Worm (Caenorhabditis elegans) whole organism, midembryonic: ENCODE data around the gene Y39B6A.30.
A peak's percentile ranks its signal among the peaks of the same experiment; 100 is the strongest.

ENCODE experiments used
- T22C8.4 ChIP-seq: fragments of 200-800 bp; sonication (Bioruptor generic); IDR thresholded peaks from 2 replicates; pipeline ENCODE4 v1.3.6; 2022; ENCODE audit warnings: missing genetic modification characterization, missing compliant biosample characterization
- cog-1 ChIP-seq: sonication (generic microtip); optimal IDR thresholded peaks from 2 replicates; lab custom pipeline; 2016; ENCODE audit warnings: missing genetic modification characterization, missing compliant biosample characterization
- flt-1 ChIP-seq: fragments of 200-800 bp; sonication (Bioruptor generic); IDR thresholded peaks from 2 replicates; pipeline ENCODE4 v1.3.6; 2022; ENCODE audit warnings: missing genetic modification characterization, missing compliant biosample characterization
- klf-2 ChIP-seq: fragments of 200-800 bp; sonication (Bioruptor generic); conservative IDR thresholded peaks from 2 replicates; pipeline ENCODE4 v1.3.6; 2022; ENCODE audit warnings: missing genetic modification reagents, missing genetic modification characterization, missing compliant biosample characterization
- med-1 ChIP-seq: sonication (generic microtip); optimal IDR thresholded peaks from 2 replicates; lab custom pipeline; 2017; ENCODE audit warnings: missing genetic modification characterization, mild to moderate bottlenecking, missing compliant biosample characterization, antibody characterized with exemption, missing genetic modification reagents; ENCODE audit not compliant: insufficient read depth
- ref-1 ChIP-seq: fragments of 200-800 bp; sonication (Bioruptor generic); conservative IDR thresholded peaks from 2 replicates; pipeline ENCODE4 v1.3.6; 2022; ENCODE audit warnings: missing genetic modification reagents, missing genetic modification characterization, missing compliant biosample characterization
- tab-1 ChIP-seq: fragments of 200-800 bp; sonication (Bioruptor generic); IDR thresholded peaks from 2 replicates; pipeline ENCODE4 v1.3.6; 2022; ENCODE audit warnings: missing genetic modification characterization, missing compliant biosample characterization
- ztf-23 ChIP-seq: fragments of 200-800 bp; sonication (Bioruptor generic); IDR thresholded peaks from 2 replicates; pipeline ENCODE4 v1.3.6; 2022; ENCODE audit warnings: missing genetic modification reagents, missing genetic modification characterization, missing compliant biosample characterization
- ztf-29 ChIP-seq: fragments of 200-800 bp; sonication (Bioruptor generic); IDR thresholded peaks from 2 replicates; pipeline ENCODE4 v1.3.6; 2022; ENCODE audit warnings: missing genetic modification reagents, missing genetic modification characterization, missing compliant biosample characterization

The Y39B6A.30 gene

DNA sequence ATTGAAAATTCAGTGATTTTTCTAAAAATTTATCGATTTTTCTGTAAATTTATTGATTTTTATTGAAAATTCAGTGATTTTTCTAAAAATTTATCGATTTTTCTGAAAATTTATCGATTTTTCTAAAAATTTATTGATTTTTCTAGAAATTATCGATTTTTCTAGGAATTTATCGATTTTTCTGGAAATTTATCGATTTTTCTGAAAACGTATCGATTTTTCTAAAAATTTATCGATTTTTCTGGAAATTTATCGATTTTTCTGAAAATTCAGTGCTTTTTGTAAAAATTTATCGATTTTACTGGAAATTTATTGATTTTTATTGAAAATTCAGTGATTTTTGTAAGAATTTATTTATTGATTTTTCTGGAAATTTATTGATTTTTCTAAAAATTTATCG, 29.7 kb upstream of the Y39B6A.30 start:
- peak; percentile 19 for TF ChIP-seq T22C8.4 (GFP tag; lab: Robert Waterston, UW)

DNA sequence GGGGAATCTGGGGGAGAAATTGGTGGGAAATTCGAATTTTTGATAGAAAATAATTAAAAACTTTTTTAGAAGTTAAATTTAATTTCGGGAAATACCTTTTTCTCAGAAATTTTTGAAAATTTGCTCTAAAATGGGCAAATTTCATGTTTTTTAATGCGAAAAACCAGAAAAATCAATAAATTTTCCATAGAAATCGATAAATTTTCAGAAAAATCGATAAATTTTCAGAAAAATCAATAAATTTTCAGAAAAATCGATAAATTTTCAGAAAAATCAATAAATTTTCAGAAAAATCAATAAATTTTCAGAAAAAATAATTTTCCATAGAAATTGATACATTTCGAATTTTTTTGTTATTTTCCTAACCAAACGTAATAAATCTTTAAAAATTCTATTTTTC, 28.3 kb upstream of the Y39B6A.30 start:
- no peak for TF ChIP-seq cog-1
- peak; percentile 75 for TF ChIP-seq T22C8.4 (GFP tag; lab: Robert Waterston, UW)

- TF ChIP-seq T22C8.4 (GFP tag; lab: Robert Waterston, UW) (no peak), ref-1 (no peak), klf-2 (GFP tag; lab: Robert Waterston, UW) (no peak), cog-1 (no peak), flt-1 (GFP tag; lab: Robert Waterston, UW) (no peak), ztf-29 (no peak), med-1 (GFP tag; lab: Kevin White, UChicago) (no peak), ztf-23 (GFP tag; lab: Robert Waterston, UW) (no peak), tab-1 (GFP tag; lab: Robert Waterston, UW) (no peak)
Observed at ce11 chrV:18990238-18990901, 24.0 kb upstream of the Y39B6A.30 start, which contains the start of the genes reps-1 and Y39B6A.37. Gene reps-1 (minus strand): TSS chrV:18990500. Gene Y39B6A.37 (plus strand): TSS chrV:18990851.

- TF ChIP-seq ztf-23 (GFP tag; lab: Robert Waterston, UW) = no peak
- TF ChIP-seq cog-1 = no peak
- no peak for TF ChIP-seq flt-1 (GFP tag; lab: Robert Waterston, UW)
- no peak for TF ChIP-seq T22C8.4 (GFP tag; lab: Robert Waterston, UW)
- TF ChIP-seq med-1 (GFP tag; lab: Kevin White, UChicago) = no peak
- TF ChIP-seq ref-1 = no peak
- no peak for TF ChIP-seq klf-2 (GFP tag; lab: Robert Waterston, UW)
- no peak for TF ChIP-seq ztf-29
- TF ChIP-seq tab-1 (GFP tag; lab: Robert Waterston, UW) = no peak
Observed at ce11 chrV:18990958-18991357, 23.4 kb upstream of the Y39B6A.30 start.

ce11 chrV:18993017-18993416, 21.4 kb upstream of the Y39B6A.30 start:
- TF ChIP-seq flt-1 (GFP tag; lab: Robert Waterston, UW) (no peak), tab-1 (GFP tag; lab: Robert Waterston, UW) (no peak), ztf-29 (no peak), cog-1 (no peak), ztf-23 (GFP tag; lab: Robert Waterston, UW) (no peak)

ce11 chrV:18993535-18993990, 20.8 kb upstream of the Y39B6A.30 start, which contains the start of gene gtf-2F2:
Gene gtf-2F2 (plus strand): TSS chrV:18993940.
- TF ChIP-seq ztf-29 = no peak
- TF ChIP-seq klf-2 (GFP tag; lab: Robert Waterston, UW) = no peak
- no peak for TF ChIP-seq ztf-23 (GFP tag; lab: Robert Waterston, UW)
- no peak for TF ChIP-seq tab-1 (GFP tag; lab: Robert Waterston, UW)
- no peak for TF ChIP-seq flt-1 (GFP tag; lab: Robert Waterston, UW)
- TF ChIP-seq T22C8.4 (GFP tag; lab: Robert Waterston, UW) = peak; percentile 87

ce11 chrV:18998045-18998444, 16.3 kb upstream of the Y39B6A.30 start, which contains the start of gene tgt-2:
Gene tgt-2 (plus strand): TSS chrV:18998345.
- TF ChIP-seq tab-1 (GFP tag; lab: Robert Waterston, UW) (no peak), med-1 (GFP tag; lab: Kevin White, UChicago) (no peak), klf-2 (GFP tag; lab: Robert Waterston, UW) (no peak), flt-1 (GFP tag; lab: Robert Waterston, UW) (no peak), cog-1 (no peak), ztf-23 (GFP tag; lab: Robert Waterston, UW) (no peak), ztf-29 (no peak), ref-1 (no peak), T22C8.4 (GFP tag; lab: Robert Waterston, UW) (no peak)

DNA sequence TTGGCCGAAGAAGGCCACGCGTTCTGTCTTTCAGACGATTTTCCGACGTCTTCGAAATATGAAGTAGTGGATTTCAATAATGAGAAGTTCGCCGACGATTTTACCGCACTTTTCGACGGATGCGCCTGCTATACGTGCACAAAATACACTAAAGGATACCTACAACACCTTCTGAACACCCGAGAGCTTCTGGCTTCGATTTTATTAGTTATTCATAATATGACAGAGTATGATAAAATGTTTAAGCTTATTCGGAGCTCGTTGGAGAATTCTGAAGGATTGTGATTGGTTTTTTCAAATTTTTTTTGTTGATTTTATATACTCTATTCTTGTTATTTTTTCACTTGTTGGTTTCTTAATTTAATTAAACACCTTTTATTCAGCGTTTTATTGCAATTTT, 13.8 kb upstream of the Y39B6A.30 start:
- no peak for TF ChIP-seq cog-1
- no peak for TF ChIP-seq med-1 (GFP tag; lab: Kevin White, UChicago)
- no peak for TF ChIP-seq T22C8.4 (GFP tag; lab: Robert Waterston, UW)
- TF ChIP-seq ztf-29 = no peak
- TF ChIP-seq tab-1 (GFP tag; lab: Robert Waterston, UW) = no peak

DNA sequence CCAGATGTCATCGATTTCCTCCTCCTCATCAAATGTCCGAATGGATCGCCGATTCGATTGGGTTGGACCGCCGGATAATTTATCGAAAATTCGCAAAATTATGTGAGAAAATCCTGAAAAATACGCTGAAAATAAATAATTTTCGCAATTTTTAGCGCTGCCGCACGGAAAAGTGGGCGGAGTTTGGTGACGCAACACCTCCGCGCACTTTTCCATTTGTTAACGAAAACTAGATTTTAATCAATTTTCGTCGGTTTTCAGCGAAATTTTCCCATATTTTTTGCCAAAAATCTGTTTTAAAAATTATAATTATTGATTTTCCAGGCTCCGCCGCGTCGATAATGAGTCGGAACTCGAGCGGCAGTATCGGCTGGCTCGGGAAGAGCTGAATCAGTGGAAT, 13.4 kb upstream of the Y39B6A.30 start, which contains the start of gene Y39B6A.34:
Gene Y39B6A.34 (plus strand): TSS at position 3 of the 400 bp plus-strand sequence.
- no peak for TF ChIP-seq cog-1
- no peak for TF ChIP-seq flt-1 (GFP tag; lab: Robert Waterston, UW)
- TF ChIP-seq ztf-29 = no peak
- no peak for TF ChIP-seq klf-2 (GFP tag; lab: Robert Waterston, UW)
- TF ChIP-seq T22C8.4 (GFP tag; lab: Robert Waterston, UW) = no peak
- no peak for TF ChIP-seq ztf-23 (GFP tag; lab: Robert Waterston, UW)
- TF ChIP-seq ref-1 = no peak
- no peak for TF ChIP-seq med-1 (GFP tag; lab: Kevin White, UChicago)
- TF ChIP-seq tab-1 (GFP tag; lab: Robert Waterston, UW) = no peak

DNA sequence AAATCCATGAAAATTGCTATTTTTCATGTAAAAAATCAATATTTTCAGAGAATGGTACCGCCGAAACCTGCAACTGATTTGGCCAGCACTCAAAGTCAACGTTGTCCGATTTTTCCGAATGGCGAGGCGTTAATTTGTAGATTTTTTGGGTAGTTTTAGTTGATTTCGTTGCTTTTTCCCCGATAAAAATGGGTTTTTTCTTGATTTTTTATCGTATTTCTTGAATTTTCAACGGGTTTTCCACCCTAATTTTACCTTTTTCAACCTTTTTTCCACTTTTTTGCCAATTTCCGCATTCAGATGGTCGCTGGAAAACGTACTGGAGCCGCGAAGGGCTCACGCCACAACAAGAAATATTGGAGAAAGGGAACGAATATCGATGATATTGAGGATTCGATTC, 12.7 kb upstream of the Y39B6A.30 start, which contains the start of gene Y39B6A.33:
Gene Y39B6A.33 (plus strand): TSS at position 301 of the 400 bp plus-strand sequence.
- TF ChIP-seq tab-1 (GFP tag; lab: Robert Waterston, UW) (no peak), ztf-29 (no peak), ref-1 (no peak), med-1 (GFP tag; lab: Kevin White, UChicago) (no peak), flt-1 (GFP tag; lab: Robert Waterston, UW) (no peak), klf-2 (GFP tag; lab: Robert Waterston, UW) (no peak), ztf-23 (GFP tag; lab: Robert Waterston, UW) (no peak), cog-1 (no peak), T22C8.4 (GFP tag; lab: Robert Waterston, UW) (no peak)
